Worm (Caenorhabditis elegans) whole organism, L4/young adult: Measurements from ENCODE around the gene gmap-1.

Experiments
- W03F9.2 ChIP-seq: fragments of 150-350 bp; optimal IDR thresholded peaks from 2 replicates; lab custom pipeline; 2014; ENCODE audit warnings: missing biosample characterization, missing genetic modification characterization
- dao-5 ChIP-seq: sonication (generic microtip); optimal IDR thresholded peaks from 2 replicates; lab custom pipeline; 2016; ENCODE audit warnings: missing genotype, missing genetic modification characterization, moderate library complexity, missing compliant biosample characterization
- him-1 ChIP-seq: sonication (generic microtip); optimal IDR thresholded peaks from 2 replicates; lab custom pipeline; 2016; ENCODE audit warnings: missing genotype, missing genetic modification reagents, missing genetic modification characterization, missing compliant biosample characterization

ce11 chrX:12944661-12945060 is 9.9 kb upstream of the gmap-1 start:
- TF ChIP-seq him-1 (tag; lab: Kevin White, UChicago) = no peak
- no peak for TF ChIP-seq dao-5 (tag; lab: Kevin White, UChicago)
- no peak for TF ChIP-seq W03F9.2 (tag; lab: Kevin White, UChicago)
